Fruit fly (Drosophila melanogaster) whole organism, prepupa: ENCODE data around the gene NimB5.

Source experiments
- Blimp-1 ChIP-seq: fragments of 200-800 bp; sonication (Bioruptor generic); optimal IDR thresholded peaks from 3 replicates; lab custom pipeline; 2017; ENCODE audit warnings: missing biosample characterization, missing genetic modification characterization, mild to moderate bottlenecking, moderate library complexity, missing genetic modification reagents
- CG10669 ChIP-seq: fragments of 200-800 bp; sonication (Bioruptor generic); optimal IDR thresholded peaks from 3 replicates; lab custom pipeline; 2018; ENCODE audit warnings: missing biosample characterization, mild to moderate bottlenecking, missing genetic modification characterization, moderate library complexity
- CG11294 ChIP-seq: fragments of 200-800 bp; sonication (Bioruptor generic); IDR thresholded peaks from 2 replicates; pipeline ENCODE4 v1.3.6; 2022; ENCODE audit warnings: missing biosample characterization, missing genetic modification characterization
- CG11902 ChIP-seq: fragments of 200-800 bp; sonication (Bioruptor generic); optimal IDR thresholded peaks from 3 replicates; lab custom pipeline; 2016; ENCODE audit warnings: missing biosample characterization, missing genetic modification characterization
- CG15336 ChIP-seq: fragments of 200-800 bp; sonication (Bioruptor generic); IDR thresholded peaks from 2 replicates; pipeline ENCODE4 v1.3.6; 2022; ENCODE audit warnings: missing biosample characterization, missing genetic modification characterization
- CG1621 ChIP-seq: fragments of 200-800 bp; sonication (Bioruptor generic); optimal IDR thresholded peaks from 3 replicates; lab custom pipeline; 2018; ENCODE audit warnings: missing biosample characterization, mild to moderate bottlenecking, missing genetic modification characterization
- CG3032 ChIP-seq: fragments of 200-800 bp; optimal IDR thresholded peaks from 2 replicates; lab custom pipeline; 2019; ENCODE audit warnings: missing biosample characterization, mild to moderate bottlenecking, missing genetic modification characterization, moderate library complexity
- CG31627 ChIP-seq: fragments of 200-800 bp; sonication (Bioruptor generic); optimal IDR thresholded peaks from 3 replicates; lab custom pipeline; 2016; ENCODE audit warnings: missing biosample characterization, missing genetic modification characterization
- CG32006 ChIP-seq: fragments of 200-800 bp; sonication (Bioruptor generic); optimal IDR thresholded peaks from 3 replicates; lab custom pipeline; 2017; ENCODE audit warnings: missing biosample characterization, mild to moderate bottlenecking, missing genetic modification characterization
- CG34406 ChIP-seq: fragments of 200-800 bp; sonication (Bioruptor generic); optimal IDR thresholded peaks from 3 replicates; lab custom pipeline; 2016; ENCODE audit warnings: missing biosample characterization, missing genetic modification characterization
- CG3919 ChIP-seq: fragments of 200-800 bp; sonication (Bioruptor generic); optimal IDR thresholded peaks from 3 replicates; lab custom pipeline; 2016; ENCODE audit warnings: missing biosample characterization, missing genetic modification characterization
- CG4318 ChIP-seq: fragments of 200-800 bp; sonication (Bioruptor generic); optimal IDR thresholded peaks from 3 replicates; lab custom pipeline; 2017; ENCODE audit warnings: missing biosample characterization, mild to moderate bottlenecking, missing genetic modification characterization
- CG6163 ChIP-seq: fragments of 200-800 bp; sonication (Bioruptor generic); IDR thresholded peaks from 3 replicates; pipeline ENCODE4 v1.3.6; 2022; ENCODE audit warnings: missing biosample characterization, missing genetic modification characterization
- CG6276 ChIP-seq: fragments of 200-800 bp; sonication (Bioruptor generic); optimal IDR thresholded peaks from 2 replicates; lab custom pipeline; 2017; ENCODE audit warnings: missing biosample characterization, mild to moderate bottlenecking, missing genetic modification characterization
- CG6792 ChIP-seq: fragments of 200-800 bp; sonication (Bioruptor generic); optimal IDR thresholded peaks from 3 replicates; lab custom pipeline; 2016; ENCODE audit warnings: missing biosample characterization, missing genetic modification characterization
- CG6808 ChIP-seq: fragments of 200-800 bp; sonication (Bioruptor generic); optimal IDR thresholded peaks from 3 replicates; lab custom pipeline; 2017; ENCODE audit warnings: missing biosample characterization, missing genetic modification characterization, mild to moderate bottlenecking, moderate library complexity, missing genetic modification reagents
- CG6854 ChIP-seq: fragments of 200-800 bp; sonication (Bioruptor generic); optimal IDR thresholded peaks from 2 replicates; lab custom pipeline; 2017; ENCODE audit warnings: missing biosample characterization, mild to moderate bottlenecking, missing genetic modification characterization
- CG7368 ChIP-seq: fragments of 200-800 bp; sonication (Bioruptor generic); optimal IDR thresholded peaks from 3 replicates; lab custom pipeline; 2016; ENCODE audit warnings: missing biosample characterization, missing genetic modification characterization
- CG8119 ChIP-seq: fragments of 200-800 bp; sonication (Bioruptor generic); IDR thresholded peaks from 3 replicates; pipeline ENCODE4 v1.3.6; 2022; ENCODE audit warnings: missing biosample characterization, missing genetic modification characterization
- CG8319 ChIP-seq: fragments of 200-800 bp; sonication (Bioruptor generic); optimal IDR thresholded peaks from 3 replicates; lab custom pipeline; 2016; ENCODE audit warnings: missing biosample characterization, missing genetic modification characterization
- CG8632 ChIP-seq: fragments of 200-800 bp; sonication (Bioruptor generic); optimal IDR thresholded peaks from 3 replicates; lab custom pipeline; 2016; ENCODE audit warnings: missing biosample characterization, missing genetic modification characterization
- Eip75B ChIP-seq: fragments of 200-800 bp; sonication (Bioruptor generic); optimal IDR thresholded peaks from 3 replicates; lab custom pipeline; 2016; ENCODE audit warnings: missing biosample characterization, missing genetic modification characterization
- Eip78C ChIP-seq: fragments of 200-800 bp; sonication (Bioruptor generic); peaks from one replicate; lab custom pipeline; 2016; ENCODE audit warnings: missing biosample characterization, missing genetic modification characterization
- Eip93F ChIP-seq: fragments of 200-800 bp; sonication (Bioruptor generic); optimal IDR thresholded peaks from 2 replicates; lab custom pipeline; 2016; ENCODE audit warnings: missing biosample characterization, mild to moderate bottlenecking, missing genetic modification characterization
- Ets21C ChIP-seq: fragments of 200-800 bp; sonication (Bioruptor generic); optimal IDR thresholded peaks from 3 replicates; lab custom pipeline; 2016; ENCODE audit warnings: missing biosample characterization, missing genetic modification characterization
- Ets96B ChIP-seq: fragments of 200-800 bp; optimal IDR thresholded peaks from 2 replicates; lab custom pipeline; 2019; ENCODE audit warnings: missing biosample characterization, mild to moderate bottlenecking, missing genetic modification characterization, moderate library complexity
- Gug ChIP-seq: fragments of 200-800 bp; sonication (Bioruptor generic); IDR thresholded peaks from 2 replicates; pipeline ENCODE4 v1.3.6; 2022; ENCODE audit warnings: missing biosample characterization, missing genetic modification characterization
- Hr38 ChIP-seq: sonication (Bioruptor generic); optimal IDR thresholded peaks from 2 replicates; lab custom pipeline; 2016; ENCODE audit warnings: missing biosample characterization, missing genetic modification characterization
- Hr39 ChIP-seq: fragments of 200-800 bp; sonication (Bioruptor generic); optimal IDR thresholded peaks from 2 replicates; lab custom pipeline; 2016; ENCODE audit warnings: missing biosample characterization, missing genetic modification characterization
- Hr4 ChIP-seq: fragments of 200-800 bp; sonication (Bioruptor generic); optimal IDR thresholded peaks from 3 replicates; lab custom pipeline; 2016; ENCODE audit warnings: missing biosample characterization, missing genetic modification characterization
- Lpt ChIP-seq: fragments of 200-800 bp; sonication (Bioruptor generic); optimal IDR thresholded peaks from 3 replicates; lab custom pipeline; 2016; ENCODE audit warnings: missing biosample characterization, missing genetic modification characterization
- Met ChIP-seq: fragments of 200-800 bp; sonication (Bioruptor generic); optimal IDR thresholded peaks from 3 replicates; lab custom pipeline; 2016; ENCODE audit warnings: missing biosample characterization, missing genetic modification characterization
- OdsH ChIP-seq: fragments of 200-800 bp; sonication (Bioruptor generic); optimal IDR thresholded peaks from 3 replicates; lab custom pipeline; 2016; ENCODE audit warnings: missing biosample characterization, missing genetic modification characterization
- Sox102F ChIP-seq: fragments of 200-800 bp; sonication (Bioruptor generic); optimal IDR thresholded peaks from 2 replicates; lab custom pipeline; 2016; ENCODE audit warnings: missing biosample characterization, mild to moderate bottlenecking, missing genetic modification characterization
- Sox14 ChIP-seq: fragments of 200-800 bp; sonication (Bioruptor generic); optimal IDR thresholded peaks from 3 replicates; lab custom pipeline; 2016; ENCODE audit warnings: missing biosample characterization, missing genetic modification characterization
- acj6 ChIP-seq: fragments of 200-800 bp; sonication (Bioruptor generic); optimal IDR thresholded peaks from 3 replicates; lab custom pipeline; 2016; ENCODE audit warnings: missing biosample characterization, missing genetic modification characterization
- cyc ChIP-seq: fragments of 200-800 bp; sonication (Bioruptor generic); optimal IDR thresholded peaks from 3 replicates; lab custom pipeline; 2016; ENCODE audit warnings: missing biosample characterization, missing genetic modification characterization
- dac ChIP-seq: fragments of 200-800 bp; sonication (Bioruptor generic); optimal IDR thresholded peaks from 2 replicates; lab custom pipeline; 2017; ENCODE audit warnings: missing biosample characterization, mild to moderate bottlenecking, missing genetic modification characterization
- dsx ChIP-seq: fragments of 200-800 bp; optimal IDR thresholded peaks from 3 replicates; lab custom pipeline; 2019; ENCODE audit warnings: missing biosample characterization, mild to moderate bottlenecking, missing genetic modification characterization, moderate library complexity; ENCODE audit not compliant: poor library complexity, severe bottlenecking
- eg ChIP-seq: fragments of 200-800 bp; sonication (Bioruptor generic); IDR thresholded peaks from 3 replicates; pipeline ENCODE4 v1.3.6; 2022; ENCODE audit warnings: missing biosample characterization, missing genetic modification characterization
- esn ChIP-seq: fragments of 200-800 bp; sonication (Bioruptor generic); optimal IDR thresholded peaks from 2 replicates; lab custom pipeline; 2016; ENCODE audit warnings: missing biosample characterization, mild to moderate bottlenecking, missing genetic modification characterization, moderate library complexity
- fd59A ChIP-seq: fragments of 200-800 bp; sonication (Bioruptor generic); optimal IDR thresholded peaks from 2 replicates; lab custom pipeline; 2017; ENCODE audit warnings: missing biosample characterization, mild to moderate bottlenecking, missing genetic modification characterization, missing genetic modification reagents
- fkh ChIP-seq: fragments of 200-800 bp; sonication (Bioruptor generic); optimal IDR thresholded peaks from 3 replicates; lab custom pipeline; 2017; ENCODE audit warnings: missing biosample characterization, mild to moderate bottlenecking, missing genetic modification characterization, moderate library complexity
- lz ChIP-seq: fragments of 200-800 bp; sonication (Bioruptor generic); optimal IDR thresholded peaks from 3 replicates; lab custom pipeline; 2016; ENCODE audit warnings: missing biosample characterization, missing genetic modification characterization
- net ChIP-seq: fragments of 200-800 bp; sonication (Bioruptor generic); optimal IDR thresholded peaks from 3 replicates; lab custom pipeline; 2016; ENCODE audit warnings: missing biosample characterization, missing genetic modification characterization
- salr ChIP-seq, 2 experiments: fragments of 200-800 bp; sonication (Bioruptor generic); optimal IDR thresholded peaks; 3 replicates each; lab custom pipeline; 2016 to 2018; ENCODE audit warnings: missing biosample characterization in 2 of 2, missing genetic modification characterization in 2 of 2, mild to moderate bottlenecking in 1 of 2
- svp ChIP-seq: fragments of 200-800 bp; sonication (Bioruptor generic); peaks from one replicate; lab custom pipeline; 2016; ENCODE audit warnings: missing biosample characterization, missing genetic modification characterization
- vri ChIP-seq: fragments of 200-800 bp; sonication (Bioruptor generic); optimal IDR thresholded peaks from 3 replicates; lab custom pipeline; 2016; ENCODE audit warnings: missing biosample characterization, mild to moderate bottlenecking, missing genetic modification characterization

NimB5 gene

dm6 chr2L:13955775-13956174 is 14.2 kb upstream of the NimB5 start (continued):
- TF ChIP-seq Met (GFP tag; lab: Kevin White, UChicago) (peak; percentile 98), Gug (peak; percentile 94), CG8319 (GFP tag; lab: Kevin White, UChicago) (peak; percentile 85), Sox14 (peak; percentile 98), CG8119 (GFP tag; lab: Robert Waterston, UW) (peak; percentile 94), CG7368 (peak; percentile 83), fkh (GFP tag; lab: Kevin White, UChicago) (no peak), CG32006 (peak; percentile 95), acj6 (GFP tag; lab: Kevin White, UChicago) (peak; percentile 96), CG6808 (peak; percentile 86), Lpt (GFP tag; lab: Kevin White, UChicago) (peak; percentile 96), esn (GFP tag; lab: Kevin White, UChicago) (peak; percentile 99), Hr38 (no peak), CG15336 (GFP tag; lab: Robert Waterston, UW) (peak; percentile 97), CG34406 (peak; percentile 93), Sox102F (GFP tag; lab: Kevin White, UChicago) (peak; percentile 98), CG11902 (GFP tag; lab: Kevin White, UChicago) (peak; percentile 72), vri (GFP tag; lab: Kevin White, UChicago) (peak; percentile 97), Eip75B (GFP tag; lab: Kevin White, UChicago) (peak; percentile 96), CG3032 (tag; lab: Kevin White, UChicago) (peak; percentile 94), CG6792 (GFP tag; lab: Kevin White, UChicago) (peak; percentile 96), CG3919 (peak; percentile 93), CG8632 (GFP tag; lab: Kevin White, UChicago) (peak; percentile 91), lz (GFP tag; lab: Kevin White, UChicago) (peak; percentile 98), CG31627 (GFP tag; lab: Kevin White, UChicago) (peak; percentile 98), salr (GFP tag; optimal IDR thresholded peaks at IDR 0.05; lab: Kevin White, UChicago) (peak; percentile 88 to 92), Blimp-1 (GFP tag; lab: Kevin White, UChicago) (peak; percentile 88), CG6854 (GFP tag; lab: Kevin White, UChicago) (no peak), Hr39 (GFP tag; lab: Kevin White, UChicago) (peak; percentile 99), OdsH (GFP tag; lab: Kevin White, UChicago) (peak; percentile 97), fd59A (GFP tag; lab: Kevin White, UChicago) (peak; percentile 90), Ets21C (peak; percentile 97), CG10669 (GFP tag; lab: Kevin White, UChicago) (peak; percentile 90), Hr4 (peak; percentile 91), cyc (GFP tag; lab: Kevin White, UChicago) (peak; percentile 96), eg (GFP tag; lab: Robert Waterston, UW) (peak; percentile 94), Eip93F (GFP tag; lab: Kevin White, UChicago) (peak; percentile 94), svp (GFP tag; lab: Kevin White, UChicago) (peak; percentile 95), CG4318 (GFP tag; lab: Kevin White, UChicago) (peak; percentile 86), CG11294 (peak; percentile 95), dsx (peak; percentile 87)

- TF ChIP-seq CG6854 (GFP tag; lab: Kevin White, UChicago), result no peak
- TF ChIP-seq Ets96B, result no peak
- TF ChIP-seq CG6163 (GFP tag; lab: Robert Waterston, UW), result no peak
- TF ChIP-seq CG6276, result no peak
- TF ChIP-seq cyc (GFP tag; lab: Kevin White, UChicago), result no peak
- no peak for TF ChIP-seq Eip93F (GFP tag; lab: Kevin White, UChicago)
- TF ChIP-seq net (GFP tag; lab: Kevin White, UChicago), result no peak
- no peak for TF ChIP-seq Sox102F (GFP tag; lab: Kevin White, UChicago)
- no peak for TF ChIP-seq CG31627 (GFP tag; lab: Kevin White, UChicago)
- TF ChIP-seq CG4318 (GFP tag; lab: Kevin White, UChicago), result no peak
- no peak for TF ChIP-seq CG1621 (tag; lab: Kevin White, UChicago)
- no peak for TF ChIP-seq Eip78C (GFP tag; lab: Kevin White, UChicago)
- no peak for TF ChIP-seq CG11902 (GFP tag; lab: Kevin White, UChicago)
- TF ChIP-seq dac (GFP tag; lab: Kevin White, UChicago), result no peak
- TF ChIP-seq Hr39 (GFP tag; lab: Kevin White, UChicago), result no peak
- no peak for TF ChIP-seq CG15336 (GFP tag; lab: Robert Waterston, UW)
- TF ChIP-seq CG34406, result no peak
- TF ChIP-seq CG3919, result no peak
- TF ChIP-seq, all 60 proteins: peak for 0
Measured at dm6 chr2L:13957239-13957638, 12.7 kb upstream of the NimB5 start, which contains the start of gene NimA. NimA (plus strand) TSS chr2L:13957539.
